Worm (Caenorhabditis elegans): ENCODE results near the gene gcy-15.

DNA sequence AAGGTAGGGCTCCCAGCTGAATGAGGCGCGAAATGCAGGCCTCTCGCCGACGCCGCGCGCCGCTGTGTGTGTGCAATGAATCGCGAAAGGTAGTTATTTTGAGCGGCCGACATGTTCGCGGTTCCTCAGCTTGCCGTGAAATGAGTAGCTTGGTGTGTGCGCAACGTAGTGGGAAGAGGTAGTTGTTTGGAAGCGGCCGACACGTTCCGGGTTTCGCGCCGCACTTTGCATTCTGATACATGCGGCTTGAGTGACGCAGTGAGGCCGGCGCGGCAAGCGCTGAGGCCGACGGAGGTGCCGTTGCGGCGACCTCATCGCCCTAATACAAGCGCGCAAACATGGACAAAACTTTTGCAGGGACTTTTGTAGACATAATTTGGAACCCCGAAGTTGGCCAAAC, 1.1 kb downstream of the gcy-15 start:
- TF ChIP-seq W03F9.2 (tag; optimal IDR thresholded peaks at IDR 0.05) (no peak), dao-5 (tag; optimal IDR thresholded peaks at IDR 0.05) (no peak)
